Worm (Caenorhabditis elegans) whole organism, L1 larva: Measurements from ENCODE around the gene F47B10.6.

ENCODE experiments used
- ama-1 ChIP-seq: fragments of 150-350 bp; optimal IDR thresholded peaks from 2 replicates; lab custom pipeline; 2014
- ces-1 ChIP-seq: fragments of 150-350 bp; optimal IDR thresholded peaks from 2 replicates; lab custom pipeline; 2014; ENCODE audit warnings: missing biosample characterization, missing genetic modification reagents, missing genetic modification characterization
- jun-1 ChIP-seq: fragments of 150-350 bp; optimal IDR thresholded peaks from 2 replicates; lab custom pipeline; 2014; ENCODE audit warnings: missing biosample characterization, missing genetic modification reagents, missing genetic modification characterization
- lsy-2 ChIP-seq, 2 experiments: fragments of 150-350 bp; optimal IDR thresholded peaks; 2 replicates each; lab custom pipeline; 2014; ENCODE audit warnings: missing biosample characterization in 2 of 2, missing genetic modification characterization in 2 of 2
- nhr-20 ChIP-seq: sonication (generic microtip); optimal IDR thresholded peaks from 2 replicates; lab custom pipeline; 2016; ENCODE audit warnings: mild to moderate bottlenecking, missing genetic modification characterization, missing compliant biosample characterization
- pax-3 ChIP-seq: fragments of 200-800 bp; sonication (Bioruptor generic); optimal IDR thresholded peaks from 2 replicates; lab custom pipeline; 2018; ENCODE audit warnings: mild to moderate bottlenecking, missing genetic modification characterization, moderate library complexity, missing compliant biosample characterization
- unc-86 ChIP-seq: sonication (generic microtip); optimal IDR thresholded peaks from 2 replicates; lab custom pipeline; 2016; ENCODE audit warnings: missing genetic modification characterization, missing compliant biosample characterization
- vab-15 ChIP-seq: sonication (generic microtip); optimal IDR thresholded peaks from 2 replicates; lab custom pipeline; 2017; ENCODE audit warnings: missing genotype, mild to moderate bottlenecking, missing genetic modification characterization, missing compliant biosample characterization
- xbp-1 ChIP-seq: sonication (generic microtip); optimal IDR thresholded peaks from 2 replicates; lab custom pipeline; 2016; ENCODE audit warnings: missing genetic modification characterization, missing compliant biosample characterization
- ztf-11 ChIP-seq, 2 experiments: sonication (generic microtip); optimal IDR thresholded peaks; 2 replicates each; lab custom pipeline; 2016 to 2017; ENCODE audit warnings: missing genetic modification characterization in 2 of 2, missing biosample characterization in 1 of 2, missing compliant biosample characterization in 1 of 2

DNA sequence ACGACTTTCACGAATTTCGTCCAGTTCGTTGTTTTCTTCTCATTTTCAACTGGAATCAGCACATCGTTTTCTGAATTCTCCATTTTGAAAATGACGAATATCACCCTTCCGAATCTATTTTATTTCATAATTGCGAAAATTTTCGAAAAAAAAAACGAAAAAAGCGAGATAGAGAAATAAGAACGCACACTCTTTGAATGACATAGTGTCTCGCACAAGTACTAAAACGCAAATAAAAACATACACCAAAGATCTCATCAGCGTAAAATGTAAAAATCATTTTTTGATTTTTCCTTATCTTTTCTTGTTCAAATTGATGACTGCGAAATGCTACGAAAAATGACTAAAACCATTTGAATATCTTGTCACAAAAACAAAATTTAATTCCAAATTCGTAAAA is 24.0 kb upstream of the F47B10.6 start, which contains the start of gene pgp-8:
- no peak for TF ChIP-seq pax-3 (tag; lab: Kevin White, UChicago)
- TF ChIP-seq xbp-1 (tag; lab: Kevin White, UChicago), result no peak
- TF ChIP-seq ces-1 (GFP tag; lab: Kevin White, UChicago), result no peak
- no peak for TF ChIP-seq ztf-11 (tag; optimal IDR thresholded peaks at IDR 0.05; lab: Kevin White, UChicago)
- no peak for TF ChIP-seq vab-15 (tag; lab: Kevin White, UChicago)
- no peak for TF ChIP-seq unc-86 (tag; lab: Kevin White, UChicago)
- no peak for TF ChIP-seq lsy-2 (tag; optimal IDR thresholded peaks at IDR 0.05; lab: Kevin White, UChicago)
- no peak for TF ChIP-seq nhr-20 (tag; lab: Kevin White, UChicago)
- no peak for TF ChIP-seq jun-1 (tag; lab: Kevin White, UChicago)
- no peak for TF ChIP-seq ama-1 (lab: Kevin White, UChicago)
